Worm (Caenorhabditis elegans): ENCODE data around the gene K08D8.3.

DNA sequence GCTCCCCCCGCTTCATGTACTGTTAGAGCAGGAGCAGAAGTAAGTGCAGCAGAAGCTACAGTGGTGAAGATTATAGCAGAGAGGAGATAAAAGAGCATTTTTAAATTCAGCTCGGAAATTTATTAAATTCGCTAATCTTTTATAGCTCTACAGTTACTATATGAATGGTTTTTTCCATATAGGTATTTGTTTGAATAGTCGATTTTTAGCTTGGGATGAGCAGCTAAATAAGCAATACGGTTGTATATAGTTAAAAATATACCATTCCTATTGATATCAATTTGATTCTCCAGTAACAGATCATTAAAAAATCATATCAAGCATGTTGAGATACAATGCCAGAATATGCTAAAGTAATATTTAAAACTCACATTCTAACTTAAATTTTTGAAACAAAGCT lies 20.2 kb upstream of the K08D8.3 start, which contains the start of gene srlf-5:
- no peak for TF ChIP-seq pag-3 (tag; optimal IDR thresholded peaks at IDR 0.05; ENCODE audit: borderline replicate concordance)
- TF ChIP-seq ceh-9 (tag; optimal IDR thresholded peaks at IDR 0.05): no peak
- no peak for TF ChIP-seq F13H6.1 (tag; optimal IDR thresholded peaks at IDR 0.05)
- no peak for TF ChIP-seq ceh-34 (tag; optimal IDR thresholded peaks at IDR 0.05)

All from whole organism, late embryonic.